Worm (Caenorhabditis elegans): ENCODE results near the gene C15F1.8.
"Not testable (repeated sequence)": the region's sequence is repeated elsewhere in the genome, so short reads cannot be mapped to it uniquely, and the experiment has no call there.

Gene C15F1.8

DNA sequence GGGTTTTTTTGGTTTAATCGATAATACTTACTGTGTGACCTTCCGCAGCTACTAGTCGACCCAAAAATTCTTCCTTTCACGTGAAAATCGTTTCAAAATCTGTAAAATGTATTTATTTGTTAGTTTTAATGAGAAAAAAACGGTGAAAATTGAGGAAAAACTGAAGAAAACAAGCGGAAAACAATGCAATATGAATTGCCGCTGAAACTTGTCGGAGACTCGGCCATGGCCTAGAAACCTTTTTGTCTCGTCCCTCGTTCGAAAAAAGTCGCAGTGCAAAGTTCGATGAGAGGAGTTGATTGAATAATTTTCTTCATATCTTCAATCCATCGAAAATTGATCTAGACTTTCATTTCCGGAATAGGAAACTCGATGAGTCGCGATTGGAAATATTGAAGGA is at the start of gene C15F1.8:
Gene C15F1.8, minus strand, starts transcription at position 101 of the 400 bp plus-strand sequence.
- not testable (repeated sequence) for TF ChIP-seq nhr-12, eor-1, ztf-4 (tag; optimal IDR thresholded peaks at IDR 0.05)

DNA sequence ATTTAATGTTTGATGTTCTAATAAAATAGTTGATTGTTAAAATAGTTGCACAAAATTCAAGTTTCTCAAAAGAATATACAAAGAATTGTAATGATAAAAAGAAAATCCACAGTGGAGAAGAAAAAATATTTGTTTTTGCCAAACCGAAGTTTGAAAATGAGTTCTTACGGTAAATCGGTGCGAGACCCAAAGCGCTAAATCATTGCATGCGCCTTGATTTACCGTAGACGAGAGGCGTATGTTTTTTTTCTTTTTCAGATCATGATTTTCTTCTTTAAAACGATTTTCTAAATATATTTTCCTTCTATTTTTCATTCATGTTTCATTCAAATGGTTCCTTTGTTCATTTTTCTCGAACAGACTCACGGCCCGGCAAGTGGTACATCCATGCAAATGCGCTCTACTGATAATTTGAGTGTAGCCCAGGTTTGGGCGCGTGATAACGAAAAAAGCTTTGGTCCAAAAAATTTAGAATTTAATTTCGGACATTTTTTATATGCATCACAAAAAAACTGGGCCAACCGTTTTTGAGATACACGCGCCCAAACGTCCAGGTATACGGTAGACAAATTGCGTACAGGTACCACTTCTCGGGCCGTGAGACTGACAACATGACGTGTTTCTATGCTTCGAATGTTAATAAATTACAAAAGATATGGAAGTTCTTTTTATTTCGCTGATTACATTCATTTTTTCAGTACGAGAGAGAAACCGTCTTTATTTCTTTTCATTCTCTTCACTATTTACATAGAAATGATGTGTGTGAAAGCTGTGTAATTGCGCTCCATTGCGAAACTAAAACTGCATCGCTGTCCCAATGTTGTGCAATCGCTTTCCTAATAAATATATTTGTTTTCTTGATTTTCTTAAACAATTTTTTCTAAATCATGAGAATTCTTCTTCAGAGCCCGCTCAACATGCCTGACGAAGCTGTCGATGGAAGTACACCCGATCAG is 47.5 kb upstream of the C15F1.8 start, which contains the start of gene znf-598:
Gene znf-598, plus strand, starts transcription at position 906 of the 956 bp plus-strand sequence.
- peak; percentile 40 for TF ChIP-seq pqm-1 (tag; optimal IDR thresholded peaks at IDR 0.05)
- peak; percentile 64 for TF ChIP-seq snpc-4 (tag; optimal IDR thresholded peaks at IDR 0.05)
- no peak for TF ChIP-seq nhr-25 (tag; optimal IDR thresholded peaks at IDR 0.05)
- peak; percentile 84 for TF ChIP-seq pha-4 (tag; optimal IDR thresholded peaks at IDR 0.05)
- no peak for TF ChIP-seq unc-62 (GFP tag; optimal IDR thresholded peaks at IDR 0.05)
- TF ChIP-seq elt-2 (tag; optimal IDR thresholded peaks at IDR 0.05): peak; percentile 72
- no peak for TF ChIP-seq nhr-12 (tag; optimal IDR thresholded peaks at IDR 0.05)
- no peak for TF ChIP-seq tbx-2 (tag; optimal IDR thresholded peaks at IDR 0.05)
- TF ChIP-seq lin-15B (tag; optimal IDR thresholded peaks at IDR 0.05): peak; percentile 64
- TF ChIP-seq egl-5 (tag; optimal IDR thresholded peaks at IDR 0.05): no peak
- no peak for TF ChIP-seq nhr-43 (tag; optimal IDR thresholded peaks at IDR 0.05; ENCODE audit: poor library complexity, severe bottlenecking)
- TF ChIP-seq nhr-237 (tag; optimal IDR thresholded peaks at IDR 0.05): no peak
- TF ChIP-seq nhr-23 (tag; optimal IDR thresholded peaks at IDR 0.05): peak; percentile 16

DNA sequence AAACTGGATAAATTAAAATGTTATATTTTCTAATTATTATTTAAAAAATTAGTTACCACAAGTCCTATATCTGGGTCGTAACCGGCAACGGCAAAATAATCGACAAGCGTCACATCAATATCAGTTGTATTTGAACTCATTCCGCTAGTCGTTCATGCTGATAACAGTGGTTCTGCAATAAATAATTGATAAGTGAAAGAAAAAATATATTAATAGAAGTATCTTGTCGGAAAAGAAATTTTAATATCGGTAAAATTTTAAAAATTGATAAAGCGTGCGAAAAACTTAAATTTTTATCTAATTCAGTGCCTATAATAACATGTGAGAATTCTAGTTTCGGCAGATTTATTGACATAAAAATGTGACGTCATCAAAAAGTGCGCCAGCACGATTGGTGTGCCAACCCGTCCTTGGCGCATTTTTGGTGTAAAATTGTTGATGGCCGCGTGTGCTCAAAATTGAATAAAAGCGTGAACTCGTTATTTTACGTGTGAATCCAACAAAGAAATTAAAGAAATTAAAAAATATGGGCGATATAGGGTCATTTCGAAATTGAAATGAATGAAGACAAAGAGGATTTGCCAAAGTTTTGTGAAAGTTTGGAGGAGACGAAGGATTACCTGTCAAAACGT is 44.9 kb upstream of the C15F1.8 start, which contains the start of the genes lst-6 and lst-5:
Gene lst-6, minus strand, starts transcription at position 140 of the 632 bp plus-strand sequence.
Gene lst-5, plus strand, starts transcription at position 544 of the 632 bp plus-strand sequence.
- TF ChIP-seq elt-2 (tag; optimal IDR thresholded peaks at IDR 0.05) (peak; percentile 94), lsy-12 (tag; optimal IDR thresholded peaks at IDR 0.05) (no peak), ceh-28 (tag; optimal IDR thresholded peaks at IDR 0.05) (peak; percentile 34), jun-1 (tag; optimal IDR thresholded peaks at IDR 0.05) (peak; percentile 47), pqm-1 (tag; optimal IDR thresholded peaks at IDR 0.05) (peak; percentile 30), nfya-1 (tag; optimal IDR thresholded peaks at IDR 0.05; ENCODE audit: insufficient read depth) (peak; percentile 67), fos-1 (tag; optimal IDR thresholded peaks at IDR 0.05) (no peak), nhr-28 (tag; optimal IDR thresholded peaks at IDR 0.05) (no peak), elt-3 (tag; optimal IDR thresholded peaks at IDR 0.05) (no peak), hmg-11 (tag; optimal IDR thresholded peaks at IDR 0.05) (peak; percentile 79), fkh-10 (GFP tag; optimal IDR thresholded peaks at IDR 0.05) (peak; percentile 57), nhr-23 (tag; optimal IDR thresholded peaks at IDR 0.05) (no peak), nhr-43 (tag; optimal IDR thresholded peaks at IDR 0.05; ENCODE audit: poor library complexity, severe bottlenecking) (no peak), mdl-1 (tag; optimal IDR thresholded peaks at IDR 0.05) (no peak), mml-1 (tag; optimal IDR thresholded peaks at IDR 0.05) (no peak), daf-12 (tag; optimal IDR thresholded peaks at IDR 0.05) (no peak), pha-4 (tag; optimal IDR thresholded peaks at IDR 0.05) (peak; percentile 76), ceh-9 (tag; optimal IDR thresholded peaks at IDR 0.05) (no peak), nhr-12 (tag; optimal IDR thresholded peaks at IDR 0.05) (no peak), lin-15B (tag; optimal IDR thresholded peaks at IDR 0.05) (peak; percentile 72), nhr-25 (tag; optimal IDR thresholded peaks at IDR 0.05) (no peak), egl-5 (tag; optimal IDR thresholded peaks at IDR 0.05) (no peak), aly-2 (tag; optimal IDR thresholded peaks at IDR 0.05) (no peak), ztf-4 (tag; optimal IDR thresholded peaks at IDR 0.05) (no peak), snpc-4 (tag; optimal IDR thresholded peaks at IDR 0.05) (peak; percentile 27)

DNA sequence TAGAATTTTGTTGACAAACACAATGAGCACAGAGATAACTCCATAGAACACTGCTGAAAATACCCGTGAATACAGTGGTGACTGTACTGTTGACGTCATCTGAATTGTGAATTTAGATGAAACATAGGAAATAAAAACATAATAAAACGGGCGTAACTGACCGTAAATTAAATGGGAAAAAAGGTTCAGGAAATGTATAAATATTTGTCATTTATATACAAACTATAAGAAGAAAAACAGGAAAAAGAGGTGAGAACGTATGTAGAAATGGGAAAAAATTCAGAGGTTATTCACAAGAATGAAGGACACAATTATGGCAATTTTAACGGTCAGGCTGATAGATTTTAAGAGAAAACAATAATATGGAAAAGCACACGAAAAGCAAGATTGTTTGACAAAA is 35.0 kb upstream of the C15F1.8 start, which contains the start of gene sqv-7:
Gene sqv-7, minus strand, starts transcription at position 101 of the 400 bp plus-strand sequence.
- no peak for TF ChIP-seq nhr-25 (tag; optimal IDR thresholded peaks at IDR 0.05)
- no peak for TF ChIP-seq ceh-28 (tag; optimal IDR thresholded peaks at IDR 0.05)
- no peak for TF ChIP-seq lsy-12 (tag; optimal IDR thresholded peaks at IDR 0.05)
- TF ChIP-seq elt-1 (tag; optimal IDR thresholded peaks at IDR 0.05): no peak
- no peak for TF ChIP-seq pqm-1 (tag; optimal IDR thresholded peaks at IDR 0.05)
- TF ChIP-seq lin-39 (tag; optimal IDR thresholded peaks at IDR 0.05): no peak
- no peak for TF ChIP-seq ztf-4 (tag; optimal IDR thresholded peaks at IDR 0.05)
- TF ChIP-seq fkh-2 (tag; optimal IDR thresholded peaks at IDR 0.05): no peak
- no peak for TF ChIP-seq pha-4 (tag; optimal IDR thresholded peaks at IDR 0.05)
- no peak for TF ChIP-seq zag-1 (tag; optimal IDR thresholded peaks at IDR 0.05)
- no peak for TF ChIP-seq ama-1 (optimal IDR thresholded peaks at IDR 0.05)
- TF ChIP-seq nhr-43 (tag; optimal IDR thresholded peaks at IDR 0.05; ENCODE audit: poor library complexity, severe bottlenecking): no peak
- no peak for TF ChIP-seq nhr-11 (tag; optimal IDR thresholded peaks at IDR 0.05)
- TF ChIP-seq unc-62 (GFP tag; optimal IDR thresholded peaks at IDR 0.05): no peak
- TF ChIP-seq skn-1 (tag; optimal IDR thresholded peaks at IDR 0.05): no peak
- no peak for TF ChIP-seq egl-27 (tag; optimal IDR thresholded peaks at IDR 0.05)

Data from whole organism, L3 larva.